Fruit fly (Drosophila melanogaster) whole organism, embryonic: Measurements from ENCODE around the gene Acp36DE.

Experiments
- CG18599 ChIP-seq: fragments of 200-800 bp; sonication (Bioruptor generic); optimal IDR thresholded peaks from 3 replicates; lab custom pipeline; 2017; ENCODE audit warnings: missing biosample characterization, missing genetic modification characterization, mild to moderate bottlenecking, moderate library complexity, missing genetic modification reagents
- CG2678 ChIP-seq: fragments of 200-800 bp; sonication (Bioruptor generic); optimal IDR thresholded peaks from 3 replicates; lab custom pipeline; 2019; ENCODE audit warnings: missing biosample characterization, mild to moderate bottlenecking, missing genetic modification characterization, moderate library complexity
- CG2712 ChIP-seq: fragments of 200-800 bp; optimal IDR thresholded peaks from 3 replicates; lab custom pipeline; 2019; ENCODE audit warnings: missing biosample characterization, mild to moderate bottlenecking, missing genetic modification characterization, moderate library complexity
- CG5180 ChIP-seq: fragments of 200-800 bp; sonication (Bioruptor generic); optimal IDR thresholded peaks from 3 replicates; lab custom pipeline; 2017; ENCODE audit warnings: missing biosample characterization, missing genetic modification characterization, mild to moderate bottlenecking, moderate library complexity, missing genetic modification reagents
- Hr51 ChIP-seq, 2 experiments: fragments of 200-800 bp; sonication (Bioruptor generic); optimal IDR thresholded peaks; 2 replicates in 1 of 2; 3 replicates in 1 of 2; lab custom pipeline; 2016 to 2018; ENCODE audit warnings: missing biosample characterization in 2 of 2, missing genetic modification characterization in 2 of 2, mild to moderate bottlenecking in 1 of 2, moderate library complexity in 1 of 2
- Sox102F ChIP-seq: fragments of 200-800 bp; sonication (Bioruptor generic); optimal IDR thresholded peaks from 2 replicates; lab custom pipeline; 2018; ENCODE audit warnings: missing biosample characterization, mild to moderate bottlenecking, missing genetic modification characterization, moderate library complexity
- Xrp1 ChIP-seq: fragments of 200-800 bp; sonication (Bioruptor generic); IDR thresholded peaks from 2 replicates; pipeline ENCODE4 v1.3.6; 2022; ENCODE audit warnings: missing biosample characterization, missing genetic modification characterization
- bsh ChIP-seq, 2 experiments: fragments of 200-800 bp; sonication (Bioruptor generic); optimal IDR thresholded peaks; 2 replicates each; lab custom pipeline; 2017 to 2018; ENCODE audit warnings: mild to moderate bottlenecking in 2 of 2, missing biosample characterization in 2 of 2, missing genetic modification characterization in 2 of 2, moderate library complexity in 1 of 2
- gem ChIP-seq: fragments of 200-800 bp; sonication (Bioruptor generic); optimal IDR thresholded peaks from 2 replicates; lab custom pipeline; 2019; ENCODE audit warnings: missing biosample characterization, mild to moderate bottlenecking, missing genetic modification characterization, moderate library complexity
- lola ChIP-seq, 3 experiments: fragments of >200 bp in 2 of 3; fragments of 200-800 bp in 1 of 3; sonication (Bioruptor generic) in 1 of 3; optimal IDR thresholded peaks; 2 replicates each; lab custom pipeline; 2017 to 2019; ENCODE audit warnings: missing biosample characterization in 3 of 3, missing genetic modification characterization in 3 of 3, mild to moderate bottlenecking in 1 of 3, moderate library complexity in 1 of 3
- stc ChIP-seq: fragments of 200-800 bp; sonication (Bioruptor generic); IDR thresholded peaks from 2 replicates; pipeline ENCODE4 v1.3.6; 2022; ENCODE audit warnings: missing biosample characterization, missing genetic modification characterization

Acp36DE gene

DNA sequence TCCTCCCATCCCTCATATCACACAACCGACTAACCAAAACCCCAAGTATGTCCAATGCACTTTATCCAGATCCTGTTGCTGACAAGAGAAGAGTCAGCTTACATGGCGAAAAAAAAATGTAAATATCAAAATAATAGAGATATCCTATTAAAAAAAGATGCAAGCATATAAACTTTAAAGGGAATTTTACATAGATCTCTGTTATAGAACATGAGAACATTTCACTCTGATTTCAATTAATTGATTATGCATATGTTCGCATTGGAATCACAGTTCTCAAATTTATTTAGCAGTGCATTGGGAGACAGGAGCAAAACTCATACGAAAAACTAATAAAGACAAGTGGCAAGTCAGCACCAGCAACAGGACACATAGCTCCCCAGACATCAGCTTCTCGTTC lies 51.0 kb downstream of the Acp36DE start (continued):
- peak; percentile 24 for TF ChIP-seq CG18599 (GFP tag; lab: Kevin White, UChicago)
- TF ChIP-seq Hr51 (GFP tag; optimal IDR thresholded peaks at IDR 0.05; lab: Kevin White, UChicago): peak in 1 of 2 experiments; percentile 26
- no peak for TF ChIP-seq stc
- TF ChIP-seq CG2678 (tag; lab: Kevin White, UChicago): peak; percentile 15
- TF ChIP-seq CG2712 (tag; lab: Kevin White, UChicago): peak; percentile 25
- TF ChIP-seq bsh (GFP tag; optimal IDR thresholded peaks at IDR 0.05; lab: Kevin White, UChicago): peak in 1 of 2 experiments; percentile 52
- TF ChIP-seq Xrp1 (GFP tag; lab: Robert Waterston, UW): peak; percentile 19; the same call in 1 of the 2 replicates
- peak in 1 of 3 experiments; percentile 0 for TF ChIP-seq lola (GFP tag; optimal IDR thresholded peaks at IDR 0.05; lab: Kevin White, UChicago)
- TF ChIP-seq gem (tag; lab: Kevin White, UChicago): peak; percentile 43
- TF ChIP-seq CG5180 (GFP tag; lab: Kevin White, UChicago): no peak
- TF ChIP-seq Sox102F: peak; percentile 26
